Fruit fly (Drosophila melanogaster): Measurements from ENCODE around the gene mkg-p.

- no peak for TF ChIP-seq h (optimal IDR thresholded peaks at IDR 0.05)
- TF ChIP-seq ttk (optimal IDR thresholded peaks at IDR 0.05): no peak
- no peak for TF ChIP-seq insv (optimal IDR thresholded peaks at IDR 0.05)
- no peak for TF ChIP-seq Sin3A (optimal IDR thresholded peaks at IDR 0.05)
Measured at dm6 chr3L:8440771-8441549, 35.9 kb upstream of the mkg-p start.

Measured in Kc167 (cell line).